Worm (Caenorhabditis elegans) whole organism, L3 larva: ENCODE results near the gene F47B8.2.

Source experiments
- aly-2 ChIP-seq: fragments of 150-350 bp; optimal IDR thresholded peaks from 2 replicates; lab custom pipeline; 2014; ENCODE audit warnings: missing biosample characterization, missing genetic modification characterization
- ama-1 ChIP-seq: fragments of 150-350 bp; optimal IDR thresholded peaks from 2 replicates; lab custom pipeline; 2018
- elt-1 ChIP-seq: fragments of 150-350 bp; optimal IDR thresholded peaks from 2 replicates; lab custom pipeline; 2014; ENCODE audit warnings: missing biosample characterization, missing genetic modification characterization
- lin-39 ChIP-seq: fragments of 150-350 bp; optimal IDR thresholded peaks from 2 replicates; lab custom pipeline; 2018; ENCODE audit warnings: missing biosample characterization, missing genetic modification reagents, missing genetic modification characterization
- mdl-1 ChIP-seq: fragments of 150-350 bp; optimal IDR thresholded peaks from 2 replicates; lab custom pipeline; 2014; ENCODE audit warnings: missing biosample characterization, missing genetic modification characterization
- nhr-237 ChIP-seq: fragments of 150-350 bp; optimal IDR thresholded peaks from 2 replicates; lab custom pipeline; 2014; ENCODE audit warnings: missing biosample characterization, missing genetic modification characterization
- ztf-4 ChIP-seq: fragments of 150-350 bp; optimal IDR thresholded peaks from 2 replicates; lab custom pipeline; 2014; ENCODE audit warnings: missing biosample characterization, missing genetic modification characterization

DNA sequence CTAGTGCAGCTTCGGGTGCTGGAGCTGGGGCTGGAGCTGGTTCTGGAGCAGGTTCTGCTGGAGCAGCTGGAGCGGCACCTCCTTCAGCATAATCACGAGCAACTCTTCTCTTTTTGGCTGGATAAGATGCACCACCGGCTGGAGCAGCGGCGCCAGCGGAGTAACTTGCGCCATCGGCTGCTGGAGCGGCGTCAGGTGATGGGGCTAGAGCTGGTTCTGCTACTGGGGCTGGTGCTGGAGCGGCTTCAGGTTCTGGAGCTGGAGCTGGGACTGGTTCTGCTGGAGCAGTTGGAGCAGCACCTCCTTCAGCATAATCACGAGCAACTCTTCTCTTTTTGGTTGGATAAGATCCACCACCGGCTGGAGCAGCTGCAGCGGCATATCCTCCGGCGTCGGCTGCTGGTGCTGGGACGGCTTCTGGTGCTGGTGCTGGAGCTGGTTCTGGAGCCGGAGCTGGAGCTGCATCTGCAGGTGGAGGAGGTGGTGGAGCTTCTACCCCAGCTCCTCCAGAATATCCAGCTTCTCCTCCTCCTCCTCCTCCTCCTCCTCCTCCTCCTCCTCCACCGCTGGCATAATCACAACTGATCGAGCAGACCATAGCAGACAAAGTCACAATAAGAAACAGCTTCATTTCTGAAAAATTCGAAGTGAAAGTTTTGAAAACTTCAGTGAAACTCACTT, 2.8 kb upstream of the F47B8.2 start, which contains the start of gene F47B8.13:
- TF ChIP-seq ama-1 (lab: Kevin White, UChicago) (no peak), nhr-237 (tag; lab: Kevin White, UChicago) (no peak), mdl-1 (tag; lab: Kevin White, UChicago) (no peak), ztf-4 (tag; lab: Kevin White, UChicago) (no peak), lin-39 (tag; lab: Kevin White, UChicago) (no peak), elt-1 (no peak), aly-2 (no peak)
